Fruit fly (Drosophila melanogaster) ovary, adult (tissue): ENCODE data around the gene CG33111.

ENCODE experiments used
- CG17801 ChIP-seq: fragments of 200-800 bp; optimal IDR thresholded peaks from 2 replicates; lab custom pipeline; 2019; ENCODE audit warnings: missing biosample characterization, mild to moderate bottlenecking, missing genetic modification characterization, moderate library complexity; ENCODE audit not compliant: partially characterized antibody

CG33111 gene

DNA sequence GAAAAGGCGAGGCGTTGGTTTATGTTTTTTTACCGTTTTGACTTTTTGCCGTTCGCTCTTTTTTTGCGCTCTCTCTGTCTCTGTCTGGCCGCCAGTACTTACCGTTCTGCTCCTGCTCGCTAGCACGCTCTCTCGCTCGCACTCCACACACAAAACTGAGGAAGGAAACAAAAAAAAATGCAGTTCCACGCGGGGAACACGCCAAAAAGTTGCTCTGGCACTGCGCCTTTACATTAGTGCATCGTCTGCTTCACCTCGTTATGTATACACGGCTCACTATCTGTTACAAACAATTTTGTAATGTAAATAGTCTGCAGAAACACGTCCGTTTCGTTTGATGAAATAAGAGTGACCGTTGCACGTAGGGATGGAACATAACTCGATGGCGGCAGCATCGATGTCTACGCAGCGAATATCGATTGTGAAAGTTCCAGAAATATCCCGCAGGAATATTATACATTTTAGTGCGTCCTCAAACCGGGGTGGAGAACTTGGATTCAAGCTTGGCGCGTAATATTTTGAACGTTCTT is at the start of gene CG33111, which contains the start of gene eIF4G2:
CG33111 (minus strand) TSS at position 359 of the 530 bp plus-strand sequence.
eIF4G2 (minus strand) TSS at position 359 of the 530 bp plus-strand sequence.
- peak; percentile 51 for TF ChIP-seq CG17801 (GFP tag; lab: Kevin White, UChicago)

DNA sequence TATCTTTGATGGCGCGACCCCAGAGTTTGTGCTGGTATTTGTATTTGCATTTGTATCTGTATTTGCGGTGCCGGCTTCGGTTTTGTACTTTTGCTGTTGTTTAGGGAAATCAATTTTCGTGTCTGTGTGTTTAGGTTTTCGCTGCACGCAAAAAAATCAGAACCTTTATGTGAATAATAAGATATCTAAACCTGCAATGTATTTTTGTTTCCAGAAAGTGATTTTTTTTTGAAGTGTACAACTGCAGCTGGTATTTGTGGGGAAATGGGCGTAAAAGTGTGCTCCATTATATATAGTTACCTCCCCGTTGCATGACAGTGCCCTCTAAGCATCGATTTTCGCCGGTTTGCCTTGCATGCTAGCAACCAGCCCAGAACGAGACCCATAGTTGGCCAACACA is 48.8 kb upstream of the CG33111 start:
- TF ChIP-seq CG17801 (GFP tag; lab: Kevin White, UChicago) = no peak

DNA sequence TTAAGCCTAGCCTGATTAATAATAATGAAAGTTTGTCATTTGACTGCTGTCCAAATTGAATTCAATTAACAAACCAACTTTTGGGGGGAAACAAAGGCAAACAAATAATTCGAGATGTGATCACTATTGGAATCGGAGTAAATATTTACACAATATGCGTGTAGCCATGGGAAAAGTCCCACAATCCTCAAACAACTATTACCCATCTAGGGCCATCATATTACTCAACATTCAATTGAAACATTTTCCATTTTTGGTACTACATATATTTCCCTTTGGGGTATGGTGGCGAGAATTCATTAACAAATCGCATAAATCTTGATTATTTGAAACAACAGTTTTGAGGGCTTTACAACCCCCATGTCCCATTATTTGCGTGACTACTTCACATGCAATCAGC is 48.2 kb upstream of the CG33111 start:
- TF ChIP-seq CG17801 (GFP tag; lab: Kevin White, UChicago) = no peak

- TF ChIP-seq CG17801 (GFP tag; lab: Kevin White, UChicago) = peak; percentile 6
Observed at dm6 chr3R:23859365-23859804, 40.3 kb upstream of the CG33111 start.

- TF ChIP-seq CG17801 (GFP tag; lab: Kevin White, UChicago) = no peak
Observed at dm6 chr3R:23849599-23849998, 30.6 kb upstream of the CG33111 start.

DNA sequence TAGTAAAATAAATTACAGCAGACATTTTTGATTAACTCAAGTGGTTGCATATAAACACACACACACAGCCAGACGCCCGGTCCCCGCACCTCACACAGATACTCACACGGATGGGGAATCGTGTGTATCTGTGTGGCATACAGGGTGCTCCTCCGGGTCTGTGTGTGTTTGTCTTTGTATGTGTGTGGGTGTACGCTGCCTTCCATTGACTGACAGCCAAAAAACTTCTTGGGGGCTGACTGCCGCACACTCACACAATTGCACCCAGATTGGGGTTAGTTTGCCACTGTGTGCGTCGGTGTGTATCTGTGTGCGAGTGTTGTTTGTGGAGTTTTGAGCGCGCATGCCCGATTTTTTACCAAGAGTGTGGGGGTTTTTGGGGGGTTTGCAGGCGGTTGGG is 27.1 kb upstream of the CG33111 start:
- TF ChIP-seq CG17801 (GFP tag; lab: Kevin White, UChicago) = no peak

dm6 chr3R:23831696-23832095 is 12.7 kb upstream of the CG33111 start:
- no peak for TF ChIP-seq CG17801 (GFP tag; lab: Kevin White, UChicago)

dm6 chr3R:23827093-23827492 is 8.1 kb upstream of the CG33111 start:
- TF ChIP-seq CG17801 (GFP tag; lab: Kevin White, UChicago) = no peak

dm6 chr3R:23823678-23824077 is 4.6 kb upstream of the CG33111 start:
- TF ChIP-seq CG17801 (GFP tag; lab: Kevin White, UChicago) = no peak

DNA sequence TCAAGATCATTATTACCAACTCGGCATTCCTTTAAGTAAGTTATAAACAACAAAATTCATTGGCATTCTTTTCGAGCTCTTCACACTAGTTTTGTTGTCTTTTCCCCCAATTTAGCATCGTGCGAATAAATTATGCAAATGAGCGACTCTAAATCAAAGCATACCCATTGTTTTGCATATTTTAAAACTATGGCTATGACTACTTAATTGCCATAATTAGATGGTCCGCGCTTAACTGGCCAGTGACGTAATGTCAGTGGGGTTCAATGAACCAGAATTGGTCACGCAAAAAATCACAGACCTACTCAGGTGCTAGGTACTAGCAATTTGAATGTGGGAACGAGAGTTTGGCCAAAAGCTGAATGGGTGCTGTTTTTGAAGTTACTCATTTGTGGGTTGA is 3.9 kb upstream of the CG33111 start:
- TF ChIP-seq CG17801 (GFP tag; lab: Kevin White, UChicago) = no peak

DNA sequence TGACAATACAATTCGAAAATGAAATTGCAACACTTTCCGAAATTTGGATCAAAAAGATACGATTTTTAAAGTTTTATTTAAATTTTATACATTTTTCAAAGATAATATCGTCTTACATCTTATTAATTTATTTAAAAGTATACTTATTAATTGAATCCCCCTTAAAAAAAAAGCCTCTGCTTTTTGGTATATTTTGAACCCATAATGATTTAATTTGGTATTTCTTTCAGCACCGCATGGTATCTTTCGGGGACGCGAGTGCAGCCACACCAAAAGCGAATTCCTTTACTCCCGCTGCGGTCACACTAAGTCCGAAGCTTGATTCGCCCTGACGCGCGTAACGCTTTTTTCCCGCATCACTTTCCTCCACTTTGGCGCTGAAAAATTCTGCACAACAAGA is 1.3 kb upstream of the CG33111 start:
- TF ChIP-seq CG17801 (GFP tag; lab: Kevin White, UChicago) = no peak

dm6 chr3R:23817566-23818202 is 1.4 kb downstream of the CG33111 start:
- no peak for TF ChIP-seq CG17801 (GFP tag; lab: Kevin White, UChicago)

DNA sequence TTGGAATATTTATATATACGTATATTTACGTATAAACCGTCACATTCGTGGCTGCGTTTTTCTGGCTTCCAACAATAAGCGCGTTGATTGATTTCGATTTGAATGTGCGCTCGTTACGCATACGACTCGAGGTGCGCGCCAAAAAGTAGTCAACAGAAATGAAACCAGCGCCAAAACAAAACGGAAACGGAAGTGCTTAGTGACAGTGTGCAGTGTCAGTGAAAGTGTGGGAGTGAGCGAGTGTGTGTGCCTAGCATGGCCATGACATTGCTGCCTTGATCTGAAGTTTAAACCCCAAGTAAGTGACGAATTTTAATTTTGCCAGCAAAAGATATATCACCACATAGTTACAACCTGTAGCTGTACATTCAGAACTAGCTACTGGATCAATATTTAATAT is 15.4 kb downstream of the CG33111 start, which contains the start of gene CG34355:
CG34355 (plus strand) TSS at position 192 of the 400 bp plus-strand sequence.
- peak; percentile 30 for TF ChIP-seq CG17801 (GFP tag; lab: Kevin White, UChicago)

DNA sequence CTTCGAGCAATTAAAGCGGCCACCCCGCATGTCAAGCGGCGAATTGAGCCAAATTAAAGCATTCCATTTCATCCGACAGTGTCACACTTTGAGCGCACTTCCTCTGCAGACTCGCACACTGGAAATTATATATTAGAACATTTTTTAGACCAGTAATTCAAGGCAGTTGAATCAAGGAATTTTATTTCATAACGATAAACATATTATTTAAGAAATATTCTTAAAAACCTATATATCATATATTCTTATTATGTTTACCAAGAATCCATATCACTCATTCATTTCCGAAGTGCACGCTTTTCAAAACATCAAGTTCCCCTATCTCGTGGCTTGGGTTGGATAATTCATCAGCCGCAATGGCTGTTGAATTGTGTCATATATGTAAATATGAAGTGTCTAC is 27.5 kb downstream of the CG33111 start:
- TF ChIP-seq CG17801 (GFP tag; lab: Kevin White, UChicago) = no peak

dm6 chr3R:23790483-23791175 is 28.4 kb downstream of the CG33111 start:
- peak; percentile 29 for TF ChIP-seq CG17801 (GFP tag; lab: Kevin White, UChicago)

DNA sequence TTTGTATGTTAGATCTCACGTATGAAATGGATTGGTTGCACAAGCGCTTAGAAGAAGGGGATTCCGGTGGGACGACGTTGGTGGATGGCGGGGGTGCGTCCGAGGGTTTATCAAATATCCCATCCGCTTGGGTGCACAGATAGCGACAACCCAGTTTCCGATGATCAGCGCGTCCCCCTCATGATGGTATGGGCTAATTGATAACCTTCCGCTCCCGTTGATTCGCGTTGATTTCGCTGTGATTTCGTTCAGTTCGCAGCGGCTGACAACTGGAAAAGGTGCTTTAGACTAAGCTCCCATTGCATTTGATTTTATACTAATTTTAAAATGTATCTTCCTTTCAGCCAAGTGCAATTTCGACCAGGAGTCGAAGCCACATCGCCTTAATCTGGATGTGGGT is 29.5 kb downstream of the CG33111 start:
- no peak for TF ChIP-seq CG17801 (GFP tag; lab: Kevin White, UChicago)
